Fruit fly (Drosophila melanogaster) whole organism, adult: ENCODE results near the gene Atx2.

Experiments used
- CG12768 ChIP-seq: fragments of 200-800 bp; sonication (Bioruptor generic); optimal IDR thresholded peaks from 2 replicates; lab custom pipeline; 2017; ENCODE audit warnings: missing biosample characterization, missing genetic modification characterization, mild to moderate bottlenecking, moderate library complexity, missing genetic modification reagents
- CG14711 ChIP-seq: fragments of 200-800 bp; sonication (Bioruptor generic); optimal IDR thresholded peaks from 2 replicates; lab custom pipeline; 2018; ENCODE audit warnings: missing biosample characterization, mild to moderate bottlenecking, missing genetic modification characterization, moderate library complexity
- CG33017 ChIP-seq: fragments of 200-800 bp; sonication (Bioruptor generic); optimal IDR thresholded peaks from 2 replicates; lab custom pipeline; 2018; ENCODE audit warnings: missing biosample characterization, mild to moderate bottlenecking, missing genetic modification characterization, moderate library complexity
- CG7045 ChIP-seq: fragments of 200-800 bp; sonication (Bioruptor generic); optimal IDR thresholded peaks from 2 replicates; lab custom pipeline; 2017; ENCODE audit warnings: missing biosample characterization, mild to moderate bottlenecking, missing genetic modification characterization
- CG7101 ChIP-seq: fragments of 200-800 bp; sonication (Bioruptor generic); optimal IDR thresholded peaks from 2 replicates; lab custom pipeline; 2018; ENCODE audit warnings: missing biosample characterization, mild to moderate bottlenecking, missing genetic modification characterization, moderate library complexity
- Crg-1 ChIP-seq: fragments of 200-800 bp; sonication (Bioruptor generic); optimal IDR thresholded peaks from 2 replicates; lab custom pipeline; 2016; ENCODE audit warnings: missing biosample characterization, missing genetic modification characterization
- cic ChIP-seq: fragments of 200-800 bp; sonication (Bioruptor generic); optimal IDR thresholded peaks from 2 replicates; lab custom pipeline; 2017; ENCODE audit warnings: missing biosample characterization, mild to moderate bottlenecking, missing genetic modification characterization, moderate library complexity
- cnc ChIP-seq, 2 experiments: fragments of >200 bp; optimal IDR thresholded peaks; 2 replicates each; lab custom pipeline; 2017
- kay ChIP-seq: fragments of 200-800 bp; sonication (Bioruptor generic); peaks from one replicate; lab custom pipeline; 2016; ENCODE audit warnings: missing biosample characterization, missing genetic modification characterization, borderline replicate concordance
- pad ChIP-seq: fragments of 200-800 bp; sonication (Bioruptor generic); optimal IDR thresholded peaks from 3 replicates; lab custom pipeline; 2017; ENCODE audit warnings: missing biosample characterization, missing genetic modification characterization, mild to moderate bottlenecking, moderate library complexity, missing genetic modification reagents
- tj ChIP-seq: fragments of 200-800 bp; sonication (Bioruptor generic); optimal IDR thresholded peaks from 3 replicates; lab custom pipeline; 2017; ENCODE audit warnings: missing biosample characterization, mild to moderate bottlenecking, missing genetic modification characterization, moderate library complexity

dm6 chr3R:15437458-15438414, 29.5 kb downstream of the Atx2 start:
- TF ChIP-seq CG33017 (tag; lab: Kevin White, UChicago) (no peak), cnc (optimal IDR thresholded peaks at IDR 0.05; lab: Kevin White, UChicago) (no peak), cic (GFP tag; lab: Kevin White, UChicago) (no peak), tj (no peak), CG12768 (GFP tag; lab: Kevin White, UChicago) (no peak), CG7045 (GFP tag; lab: Kevin White, UChicago) (no peak), pad (no peak), CG7101 (tag; lab: Kevin White, UChicago) (no peak), kay (GFP tag; lab: Kevin White, UChicago) (no peak), CG14711 (tag; lab: Kevin White, UChicago) (no peak), Crg-1 (GFP tag; lab: Kevin White, UChicago) (no peak)
